Fruit fly (Drosophila melanogaster) whole organism, embryonic: ENCODE measurements around the gene Pde9.

Experiments used
- Dip2 ChIP-seq: fragments of 200-800 bp; sonication (Bioruptor generic); IDR thresholded peaks from 2 replicates; pipeline ENCODE4 v1.3.6; 2022; ENCODE audit warnings: missing biosample characterization, missing genetic modification characterization
- az2 ChIP-seq: fragments of 200-800 bp; sonication (Bioruptor generic); optimal IDR thresholded peaks from 3 replicates; lab custom pipeline; 2016; ENCODE audit warnings: missing biosample characterization, missing genetic modification characterization

- TF ChIP-seq az2 (GFP tag; lab: Kevin White, UChicago) (no peak), Dip2 (GFP tag; lab: Robert Waterston, UW) (no peak)
Observed at dm6 chrX:12940396-12940795, 43.3 kb upstream of the Pde9 start.
